Fruit fly (Drosophila melanogaster): ENCODE measurements around the gene Hakai.
A peak's percentile ranks its signal among the peaks of the same experiment; 100 is the strongest.

The Hakai gene

dm6 chr2L:19605365-19605921 lies 23.2 kb upstream of the Hakai start (continued):
- TF ChIP-seq Gsc (GFP tag; IDR thresholded peaks at IDR 0.05) = no peak
- no peak for TF ChIP-seq hb (GFP tag; IDR thresholded peaks at IDR 0.05; ENCODE audit: partially characterized antibody)
- TF ChIP-seq CG17568 (GFP tag; optimal IDR thresholded peaks at IDR 0.05) = no peak
- no peak for TF ChIP-seq CG13287 (GFP tag; IDR thresholded peaks at IDR 0.05; ENCODE audit: partially characterized antibody)
- TF ChIP-seq Rfx (GFP tag; IDR thresholded peaks at IDR 0.05) = no peak
- no peak for TF ChIP-seq mld (GFP tag; IDR thresholded peaks at IDR 0.05; ENCODE audit: partially characterized antibody)
- no peak for TF ChIP-seq ham (GFP tag; IDR thresholded peaks at IDR 0.05)
- no peak for TF ChIP-seq CG7786 (GFP tag; optimal IDR thresholded peaks at IDR 0.05)
- TF ChIP-seq MBD-R2 (GFP tag; IDR thresholded peaks at IDR 0.05) = no peak
- TF ChIP-seq Myb (GFP tag; optimal IDR thresholded peaks at IDR 0.05) = no peak
- no peak for TF ChIP-seq odd (GFP tag; optimal IDR thresholded peaks at IDR 0.05)
- no peak for TF ChIP-seq pros (GFP tag; optimal IDR thresholded peaks at IDR 0.05)
- no peak for TF ChIP-seq CG16813 (GFP tag; IDR thresholded peaks at IDR 0.05; ENCODE audit: partially characterized antibody)
- TF ChIP-seq bbx (GFP tag; IDR thresholded peaks at IDR 0.05; ENCODE audit: partially characterized antibody) = 0 out of 2 replicates have a peak, but pooled peaks have one; percentile 12
- TF ChIP-seq CG8944 (GFP tag; optimal IDR thresholded peaks at IDR 0.05) = no peak
- TF ChIP-seq Deaf1 (tag; optimal IDR thresholded peaks at IDR 0.05) = peak; percentile 96
- TF ChIP-seq CG16815 (GFP tag; optimal IDR thresholded peaks at IDR 0.05) = no peak
- no peak for TF ChIP-seq gsb (GFP tag; IDR thresholded peaks at IDR 0.05)
- TF ChIP-seq eve (GFP tag; optimal IDR thresholded peaks at IDR 0.05) = no peak
- TF ChIP-seq CG8478 (optimal IDR thresholded peaks at IDR 0.05) = no peak
- TF ChIP-seq rib (GFP tag; IDR thresholded peaks at IDR 0.05) = no peak
- peak in 1 of 2 experiments; percentile 7 for TF ChIP-seq Hr51 (GFP tag; optimal IDR thresholded peaks at IDR 0.05)
- TF ChIP-seq klu (GFP tag; IDR thresholded peaks at IDR 0.05) = no peak
- TF ChIP-seq Sox102F (GFP tag; optimal IDR thresholded peaks at IDR 0.05) = no peak
- TF ChIP-seq ranshi (GFP tag; IDR thresholded peaks at IDR 0.05) = no peak
- no peak for TF ChIP-seq Sry-δ (GFP tag; optimal IDR thresholded peaks at IDR 0.05)
- TF ChIP-seq cg (GFP tag; optimal IDR thresholded peaks at IDR 0.05) = no peak
- TF ChIP-seq CG33557 (GFP tag; optimal IDR thresholded peaks at IDR 0.05) = no peak
- TF ChIP-seq MESR4 (GFP tag; optimal IDR thresholded peaks at IDR 0.05) = no peak
- no peak for TF ChIP-seq CG11723 (GFP tag; optimal IDR thresholded peaks at IDR 0.05)
- no peak for TF ChIP-seq CG8281 (tag; optimal IDR thresholded peaks at IDR 0.05)
- TF ChIP-seq psq (GFP tag; optimal IDR thresholded peaks at IDR 0.05) = no peak
- TF ChIP-seq org-1 (GFP tag; optimal IDR thresholded peaks at IDR 0.05) = no peak
- TF ChIP-seq CG10979 (tag; optimal IDR thresholded peaks at IDR 0.05) = no peak
- TF ChIP-seq stwl (tag; optimal IDR thresholded peaks at IDR 0.05) = no peak
- no peak for TF ChIP-seq CG14050 (GFP tag; IDR thresholded peaks at IDR 0.05)
- no peak for TF ChIP-seq hkb (optimal IDR thresholded peaks at IDR 0.05)
- TF ChIP-seq hkb (GFP tag; IDR thresholded peaks at IDR 0.05) = no peak
- no peak for TF ChIP-seq chif (GFP tag; optimal IDR thresholded peaks at IDR 0.05)
- TF ChIP-seq CG6272 (GFP tag; IDR thresholded peaks at IDR 0.05) = no peak
- peak; percentile 79 for TF ChIP-seq Nf-YC (tag; optimal IDR thresholded peaks at IDR 0.05)
- 0 out of 3 replicates have a peak, but pooled peaks have one; percentile 12 for TF ChIP-seq zen2 (GFP tag; IDR thresholded peaks at IDR 0.05; ENCODE audit: partially characterized antibody)
- no peak for TF ChIP-seq Atf3 (GFP tag; optimal IDR thresholded peaks at IDR 0.05)
- TF ChIP-seq Ravus (GFP tag; IDR thresholded peaks at IDR 0.05) = no peak
- TF ChIP-seq CG4282 (GFP tag; optimal IDR thresholded peaks at IDR 0.05) = no peak
- TF ChIP-seq repo (GFP tag; optimal IDR thresholded peaks at IDR 0.05) = no peak
- no peak for TF ChIP-seq Adf1 (GFP tag; IDR thresholded peaks at IDR 0.05)
- TF ChIP-seq CG2199 (GFP tag; IDR thresholded peaks at IDR 0.05) = no peak
- no peak for TF ChIP-seq btn (GFP tag; optimal IDR thresholded peaks at IDR 0.05)
- TF ChIP-seq CG13424 (tag; optimal IDR thresholded peaks at IDR 0.05) = no peak
- TF ChIP-seq CG34376 (GFP tag; optimal IDR thresholded peaks at IDR 0.05) = no peak

Data from whole organism, embryonic.